Fruit fly (Drosophila melanogaster): ENCODE measurements around the gene bocks.
A peak's percentile ranks its signal among the peaks of the same experiment; 100 is the strongest.

bocks gene

DNA sequence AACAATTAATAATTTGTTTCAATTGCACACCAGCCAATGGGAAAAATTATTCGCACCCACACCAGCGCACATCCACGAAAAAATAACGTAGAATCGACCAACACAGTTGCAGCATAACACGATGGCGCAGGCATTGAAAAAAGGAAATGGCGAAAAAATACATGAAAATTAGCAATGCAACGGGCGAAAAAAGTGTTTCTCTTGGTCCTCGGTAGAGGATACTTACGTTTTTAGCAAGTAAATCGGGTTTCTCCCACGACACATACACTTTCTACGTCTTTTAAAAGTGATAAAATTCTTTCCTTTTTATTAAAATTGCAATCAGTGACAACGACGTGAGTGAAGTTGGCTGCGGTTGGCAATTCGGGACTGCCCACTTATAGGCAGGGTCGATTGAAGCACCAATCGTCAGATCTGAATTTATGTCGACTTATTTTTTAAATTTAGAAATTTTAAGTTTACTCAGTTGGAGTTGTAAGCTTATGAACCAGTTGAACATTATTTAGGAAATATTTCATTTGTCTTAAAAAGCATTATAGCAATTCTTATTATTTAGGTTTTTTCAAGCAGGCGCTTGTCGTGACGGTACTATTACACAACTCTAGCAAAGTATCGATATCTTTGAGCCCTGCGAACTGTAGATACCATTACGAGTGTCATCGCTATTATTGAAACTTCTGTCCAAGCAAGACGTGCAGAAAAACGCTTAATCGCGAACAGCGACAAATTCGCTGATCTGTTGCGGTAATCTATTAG, 13.2 kb downstream of the bocks start, which contains the start of the genes Kap-alpha3 and Son (continued):
- TF ChIP-seq lilli (GFP tag; optimal IDR thresholded peaks at IDR 0.05) (peak; percentile 94), ab (GFP tag; optimal IDR thresholded peaks at IDR 0.05) (peak; percentile 62), CG11560 (tag; IDR thresholded peaks at IDR 0.05) (peak; percentile 71; the same call in 2 of the 3 replicates), sim (GFP tag; IDR thresholded peaks at IDR 0.05) (peak; percentile 58), Chrac-16 (GFP tag; optimal IDR thresholded peaks at IDR 0.05) (peak; percentile 88), CG7963 (GFP tag; IDR thresholded peaks at IDR 0.05; ENCODE audit: partially characterized antibody) (no peak; the same call in 2 of the 3 replicates), Myb (GFP tag; optimal IDR thresholded peaks at IDR 0.05) (peak; percentile 83), Dad (GFP tag; optimal IDR thresholded peaks at IDR 0.05) (peak; percentile 95), ken (GFP tag; IDR thresholded peaks at IDR 0.05) (peak; percentile 91), psq (GFP tag; optimal IDR thresholded peaks at IDR 0.05) (peak; percentile 79), cg (GFP tag; optimal IDR thresholded peaks at IDR 0.05) (peak; percentile 82), amos (GFP tag; IDR thresholded peaks at IDR 0.05; ENCODE audit: partially characterized antibody) (peak; percentile 80), CG2875 (GFP tag; optimal IDR thresholded peaks at IDR 0.05) (peak; percentile 86), pum (GFP tag; optimal IDR thresholded peaks at IDR 0.05) (peak; percentile 92), CG1792 (GFP tag; optimal IDR thresholded peaks at IDR 0.05) (peak; percentile 85), CG31365 (tag; optimal IDR thresholded peaks at IDR 0.05) (peak; percentile 78), ara (GFP tag; IDR thresholded peaks at IDR 0.05) (peak; percentile 76), CG17385 (GFP tag; optimal IDR thresholded peaks at IDR 0.05) (peak; percentile 93), CG3065 (GFP tag; optimal IDR thresholded peaks at IDR 0.05) (peak; percentile 83), CG42726 (GFP tag; IDR thresholded peaks at IDR 0.05; ENCODE audit: partially characterized antibody) (peak; percentile 65), pros (GFP tag; optimal IDR thresholded peaks at IDR 0.05) (peak; percentile 59), CG11723 (GFP tag; optimal IDR thresholded peaks at IDR 0.05) (peak; percentile 93), crol (GFP tag; IDR thresholded peaks at IDR 0.05) (peak; percentile 29; the same call in 1 of the 2 replicates), CrebB (tag; optimal IDR thresholded peaks at IDR 0.05) (peak; percentile 91), CG10654 (GFP tag; optimal IDR thresholded peaks at IDR 0.05) (peak; percentile 90), z (GFP tag; IDR thresholded peaks at IDR 0.05) (no peak), repo (GFP tag; optimal IDR thresholded peaks at IDR 0.05) (peak; percentile 87), pita (GFP tag; optimal IDR thresholded peaks at IDR 0.05) (no peak), pzg (GFP tag; optimal IDR thresholded peaks at IDR 0.05) (peak; percentile 86), Deaf1 (tag; optimal IDR thresholded peaks at IDR 0.05) (peak; percentile 64), grau (tag; optimal IDR thresholded peaks at IDR 0.05) (peak; percentile 88), hb (GFP tag; IDR thresholded peaks at IDR 0.05; ENCODE audit: partially characterized antibody) (peak; percentile 67; the same call in 2 of the 3 replicates), CG14441 (GFP tag; IDR thresholded peaks at IDR 0.05) (peak; percentile 87), CG1603 (tag; optimal IDR thresholded peaks at IDR 0.05) (peak; percentile 73), CG16863 (GFP tag; optimal IDR thresholded peaks at IDR 0.05) (peak; percentile 92), exex (tag; optimal IDR thresholded peaks at IDR 0.05) (peak; percentile 76), NK7.1 (GFP tag; optimal IDR thresholded peaks at IDR 0.05) (peak; percentile 92), Lpt (GFP tag; optimal IDR thresholded peaks at IDR 0.05) (no peak), MBD-R2 (GFP tag; IDR thresholded peaks at IDR 0.05) (peak; percentile 67; the same call in 1 of the 2 replicates), B-H2 (GFP tag; optimal IDR thresholded peaks at IDR 0.05) (peak; percentile 97), Atf3 (GFP tag; optimal IDR thresholded peaks at IDR 0.05) (peak; percentile 90), ewg (GFP tag; optimal IDR thresholded peaks at IDR 0.05) (peak; percentile 83), CG7745 (tag; optimal IDR thresholded peaks at IDR 0.05) (peak; percentile 42), CG9437 (GFP tag; optimal IDR thresholded peaks at IDR 0.05) (peak; percentile 97), CG12942 (GFP tag; optimal IDR thresholded peaks at IDR 0.05) (peak; percentile 91), CG4360 (GFP tag; IDR thresholded peaks at IDR 0.05) (no peak), CG2712 (tag; optimal IDR thresholded peaks at IDR 0.05) (peak; percentile 89), Xrp1 (GFP tag; IDR thresholded peaks at IDR 0.05) (peak; percentile 80), Bgb (GFP tag; IDR thresholded peaks at IDR 0.05; ENCODE audit: partially characterized antibody) (peak; percentile 78)

Data from whole organism, embryonic.